Fruit fly (Drosophila melanogaster): ENCODE results near the gene CG31465.

Gene CG31465

DNA sequence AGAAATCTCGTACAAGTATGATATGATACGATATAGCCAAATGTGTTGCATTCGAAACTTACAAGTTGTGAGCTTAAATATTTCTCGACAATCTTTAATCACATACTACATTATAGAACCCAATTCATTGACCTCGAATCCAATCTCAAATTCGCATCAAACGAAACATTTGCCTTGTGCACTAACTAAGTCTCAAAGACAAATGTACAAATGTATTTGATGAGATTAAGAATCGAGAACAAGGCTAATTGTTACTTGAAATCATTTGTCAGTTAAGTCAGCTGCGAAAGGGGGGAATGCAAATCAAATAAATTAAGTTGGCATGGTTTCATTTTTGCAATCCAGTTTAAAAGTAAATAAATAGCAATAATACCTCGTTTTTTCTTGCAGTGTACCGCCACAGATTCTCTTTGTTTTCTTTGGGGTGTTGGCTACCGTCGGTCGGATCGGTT, 42.1 kb upstream of the CG31465 start (continued):
- no peak for TF ChIP-seq sob (GFP tag; IDR thresholded peaks at IDR 0.05)
- TF ChIP-seq CG7928 (GFP tag; optimal IDR thresholded peaks at IDR 0.05), result no peak
- peak; percentile 60 for TF ChIP-seq Sox102F (GFP tag; optimal IDR thresholded peaks at IDR 0.05)
- peak; percentile 13 for TF ChIP-seq CG10979 (tag; optimal IDR thresholded peaks at IDR 0.05)
- no peak for TF ChIP-seq Doc2 (GFP tag; IDR thresholded peaks at IDR 0.05)
- TF ChIP-seq Hey (tag; optimal IDR thresholded peaks at IDR 0.05), result no peak
- peak; percentile 29 for TF ChIP-seq CG2712 (tag; optimal IDR thresholded peaks at IDR 0.05)
- no peak for TF ChIP-seq Side (GFP tag; optimal IDR thresholded peaks at IDR 0.05)
- TF ChIP-seq C15 (GFP tag; IDR thresholded peaks at IDR 0.05), result no peak
- TF ChIP-seq CG6654 (GFP tag; optimal IDR thresholded peaks at IDR 0.05), result no peak
- TF ChIP-seq CG16863 (GFP tag; optimal IDR thresholded peaks at IDR 0.05), result peak; percentile 18
- no peak for TF ChIP-seq unc-4 (GFP tag; IDR thresholded peaks at IDR 0.05; ENCODE audit: partially characterized antibody)
- TF ChIP-seq CG13424 (tag; optimal IDR thresholded peaks at IDR 0.05), result peak; percentile 33
- peak; percentile 3 for TF ChIP-seq CG17385 (GFP tag; optimal IDR thresholded peaks at IDR 0.05)
- no peak for TF ChIP-seq CG3726 (GFP tag; IDR thresholded peaks at IDR 0.05)
- TF ChIP-seq CG2678 (tag; optimal IDR thresholded peaks at IDR 0.05), result peak; percentile 32
- peak; percentile 7 for TF ChIP-seq unpg (GFP tag; optimal IDR thresholded peaks at IDR 0.05)
- TF ChIP-seq CG12391 (tag; optimal IDR thresholded peaks at IDR 0.05), result peak; percentile 15
- no peak for TF ChIP-seq Awh (GFP tag; IDR thresholded peaks at IDR 0.05)
- TF ChIP-seq Xbp1 (GFP tag; optimal IDR thresholded peaks at IDR 0.05), result peak; percentile 22
- TF ChIP-seq vfl (GFP tag; optimal IDR thresholded peaks at IDR 0.05), result no peak
- peak; percentile 10 for TF ChIP-seq Med (GFP tag)
- TF ChIP-seq otp (GFP tag; IDR thresholded peaks at IDR 0.05), result no peak
- TF ChIP-seq abd-A (tag; optimal IDR thresholded peaks at IDR 0.05), result no peak
- TF ChIP-seq CG9609 (GFP tag; optimal IDR thresholded peaks at IDR 0.05), result peak; percentile 22
- TF ChIP-seq CG11696 (GFP tag; IDR thresholded peaks at IDR 0.05), result no peak
- TF ChIP-seq lilli (GFP tag; optimal IDR thresholded peaks at IDR 0.05), result peak; percentile 19
- peak; percentile 18 for TF ChIP-seq CG8388 (GFP tag; optimal IDR thresholded peaks at IDR 0.05)

DNA sequence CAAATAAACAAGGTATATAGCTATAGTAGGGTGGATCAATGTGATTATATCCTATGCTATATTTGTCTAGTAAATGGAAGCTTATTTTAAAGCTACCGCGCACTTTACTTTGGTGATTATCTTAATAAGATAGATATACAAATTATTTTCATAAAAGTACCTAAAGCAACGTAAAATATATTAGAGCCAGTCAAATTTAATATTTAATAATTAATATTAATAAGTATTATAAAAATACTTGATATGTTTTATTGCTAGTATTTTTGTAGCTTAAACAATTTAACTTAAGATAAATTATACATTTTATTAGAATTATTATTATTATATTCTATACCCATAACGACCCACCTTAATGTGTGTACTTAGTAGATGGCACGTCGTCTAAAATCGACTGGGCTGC, 41.0 kb upstream of the CG31465 start:
- TF ChIP-seq stc (GFP tag; IDR thresholded peaks at IDR 0.05) (no peak), CG13775 (GFP tag; optimal IDR thresholded peaks at IDR 0.05) (no peak), CG11723 (GFP tag; optimal IDR thresholded peaks at IDR 0.05) (no peak), Side (GFP tag; optimal IDR thresholded peaks at IDR 0.05) (no peak), al (GFP tag; IDR thresholded peaks at IDR 0.05) (no peak), Camta (GFP tag; optimal IDR thresholded peaks at IDR 0.05) (no peak), zen2 (GFP tag; IDR thresholded peaks at IDR 0.05; ENCODE audit: partially characterized antibody) (no peak), corto (GFP tag; optimal IDR thresholded peaks at IDR 0.05) (no peak), D19B (GFP tag; optimal IDR thresholded peaks at IDR 0.05) (no peak), phol (tag; optimal IDR thresholded peaks at IDR 0.05) (peak; percentile 34), CG8765 (GFP tag; IDR thresholded peaks at IDR 0.05) (no peak), CG18619 (GFP tag; optimal IDR thresholded peaks at IDR 0.05) (no peak), klu (GFP tag; IDR thresholded peaks at IDR 0.05) (no peak), Chrac-16 (GFP tag; optimal IDR thresholded peaks at IDR 0.05) (no peak), CG14050 (GFP tag; IDR thresholded peaks at IDR 0.05) (no peak), CG17359 (tag; optimal IDR thresholded peaks at IDR 0.05) (peak; percentile 9), bab2 (GFP tag; optimal IDR thresholded peaks at IDR 0.05) (no peak), CG31224 (GFP tag; IDR thresholded peaks at IDR 0.05) (no peak), lov (optimal IDR thresholded peaks at IDR 0.05) (no peak), lov (GFP tag; IDR thresholded peaks at IDR 0.05) (no peak), jing (GFP tag; optimal IDR thresholded peaks at IDR 0.05) (no peak), CG2116 (GFP tag; optimal IDR thresholded peaks at IDR 0.05) (no peak), Dad (GFP tag; optimal IDR thresholded peaks at IDR 0.05) (no peak), GATAe (GFP tag; conservative IDR thresholded peaks at IDR 0.05) (no peak), Mad (GFP tag; optimal IDR thresholded peaks at IDR 0.05) (no peak), CG13624 (GFP tag; optimal IDR thresholded peaks at IDR 0.05) (no peak)
